Worm (Caenorhabditis elegans) whole organism, L1 larva: ENCODE data around the gene syf-2.

Source experiments
- C16A3.4 ChIP-seq: fragments of 150-350 bp; optimal IDR thresholded peaks from 2 replicates; lab custom pipeline; 2014; ENCODE audit warnings: missing biosample characterization, missing genetic modification characterization
- aha-1 ChIP-seq: fragments of 150-350 bp; optimal IDR thresholded peaks from 2 replicates; lab custom pipeline; 2014; ENCODE audit warnings: missing biosample characterization, missing genetic modification characterization
- alr-1 ChIP-seq: fragments of 200-800 bp; sonication (Bioruptor generic); optimal IDR thresholded peaks from 2 replicates; lab custom pipeline; 2018; ENCODE audit warnings: borderline replicate concordance, mild to moderate bottlenecking, missing genetic modification characterization, missing compliant biosample characterization
- blmp-1 ChIP-seq: fragments of 150-350 bp; optimal IDR thresholded peaks from 2 replicates; lab custom pipeline; 2014; ENCODE audit warnings: missing biosample characterization, missing genetic modification characterization
- ceh-63 ChIP-seq: fragments of 200-800 bp; sonication (Bioruptor generic); optimal IDR thresholded peaks from 2 replicates; lab custom pipeline; 2018; ENCODE audit warnings: mild to moderate bottlenecking, missing genetic modification characterization, missing compliant biosample characterization
- ceh-82 ChIP-seq, 3 experiments: fragments of 150-350 bp in 1 of 3; sonication (generic microtip) in 2 of 3; optimal IDR thresholded peaks; 2 replicates each; lab custom pipeline; 2014 to 2017; ENCODE audit warnings: missing biosample characterization in 3 of 3, missing genetic modification characterization in 3 of 3
- dpl-1 ChIP-seq, 3 experiments: fragments of 150-350 bp in 2 of 3; sonication (generic microtip) in 1 of 3; optimal IDR thresholded peaks; 2 replicates each; lab custom pipeline; 2014 to 2017; ENCODE audit warnings: missing biosample characterization in 3 of 3, missing genetic modification characterization in 3 of 3, missing genetic modification reagents in 3 of 3
- efl-1 ChIP-seq, 4 experiments: fragments of 150-350 bp; optimal IDR thresholded peaks in 3 of 4; peaks in 1 of 4; 1 replicate in 1 of 4; 2 replicates in 3 of 4; lab custom pipeline; 2014; ENCODE audit warnings: missing biosample characterization in 2 of 4, missing genetic modification characterization in 2 of 4, missing genetic modification reagents in 2 of 4
- efl-3 ChIP-seq: fragments of 200-800 bp; sonication (Bioruptor generic); optimal IDR thresholded peaks from 2 replicates; lab custom pipeline; 2018; ENCODE audit warnings: mild to moderate bottlenecking, missing genetic modification characterization, missing compliant biosample characterization
- egl-27 ChIP-seq, 2 experiments: fragments of 150-350 bp in 1 of 2; sonication (generic microtip); optimal IDR thresholded peaks; 3 replicates each; lab custom pipeline; 2017 to 2018; ENCODE audit warnings: missing biosample characterization in 2 of 2, missing genetic modification characterization in 2 of 2, missing genetic modification reagents in 2 of 2
- elt-2 ChIP-seq: sonication (generic microtip); optimal IDR thresholded peaks from 2 replicates; lab custom pipeline; 2016; ENCODE audit warnings: missing genetic modification characterization, mild to moderate bottlenecking, inconsistent platforms, missing compliant biosample characterization, missing genetic modification reagents
- elt-3 ChIP-seq, 6 experiments: fragments of 150-350 bp in 1 of 6; sonication (generic microtip); optimal IDR thresholded peaks; 2 replicates each; lab custom pipeline; 2017 to 2018; ENCODE audit warnings: missing biosample characterization in 6 of 6, missing genetic modification characterization in 6 of 6, inconsistent platforms in 1 of 6
- fkh-8 ChIP-seq: sonication (generic microtip); optimal IDR thresholded peaks from 2 replicates; lab custom pipeline; 2016; ENCODE audit warnings: mild to moderate bottlenecking, missing genetic modification characterization, missing compliant biosample characterization
- fos-1 ChIP-seq: fragments of 150-350 bp; optimal IDR thresholded peaks from 2 replicates; lab custom pipeline; 2014; ENCODE audit warnings: missing biosample characterization, missing genetic modification characterization
- hpl-2 ChIP-seq: fragments of 150-350 bp; optimal IDR thresholded peaks from 2 replicates; lab custom pipeline; 2014; ENCODE audit warnings: missing biosample characterization, missing genetic modification reagents, missing genetic modification characterization
- isw-1 ChIP-seq: fragments of 200-800 bp; sonication (Bioruptor generic); IDR thresholded peaks from 2 replicates; pipeline ENCODE4 v1.3.6; 2022; ENCODE audit warnings: missing genetic modification characterization, missing compliant biosample characterization
- lin-13 ChIP-seq: fragments of 150-350 bp; optimal IDR thresholded peaks from 2 replicates; lab custom pipeline; 2014; ENCODE audit warnings: missing biosample characterization, missing genetic modification reagents, missing genetic modification characterization
- lin-14 ChIP-seq: fragments of 200-800 bp; sonication (Bioruptor generic); optimal IDR thresholded peaks from 2 replicates; lab custom pipeline; 2018; ENCODE audit warnings: mild to moderate bottlenecking, missing genetic modification characterization, moderate library complexity, missing compliant biosample characterization
- lir-3 ChIP-seq: sonication (generic microtip); optimal IDR thresholded peaks from 2 replicates; lab custom pipeline; 2016; ENCODE audit warnings: mild to moderate bottlenecking, missing genetic modification characterization, moderate library complexity, missing compliant biosample characterization; ENCODE audit not compliant: poor library complexity
- lsy-2 ChIP-seq, 2 experiments: fragments of 150-350 bp; optimal IDR thresholded peaks; 2 replicates each; lab custom pipeline; 2014; ENCODE audit warnings: missing biosample characterization in 2 of 2, missing genetic modification characterization in 2 of 2
- mab-9 ChIP-seq: fragments of 200-800 bp; sonication (Bioruptor generic); IDR thresholded peaks from 2 replicates; pipeline ENCODE4 v1.3.6; 2022; ENCODE audit warnings: missing genetic modification reagents, missing genetic modification characterization, missing compliant biosample characterization
- mdl-1 ChIP-seq, 2 experiments: fragments of 150-350 bp; optimal IDR thresholded peaks; 2 replicates each; lab custom pipeline; 2014 to 2017; ENCODE audit warnings: missing biosample characterization in 2 of 2, missing genetic modification characterization in 2 of 2, inconsistent platforms in 1 of 2
- mef-2 ChIP-seq: fragments of 150-350 bp; optimal IDR thresholded peaks from 2 replicates; lab custom pipeline; 2014; ENCODE audit warnings: missing biosample characterization, missing genetic modification characterization
- nhr-11 ChIP-seq: fragments of 150-350 bp; optimal IDR thresholded peaks from 2 replicates; lab custom pipeline; 2014; ENCODE audit warnings: missing biosample characterization, missing genetic modification characterization
- nhr-12 ChIP-seq: sonication (generic microtip); optimal IDR thresholded peaks from 2 replicates; lab custom pipeline; 2017; ENCODE audit warnings: missing biosample characterization, missing genetic modification characterization
- nhr-19 ChIP-seq: fragments of 200-800 bp; sonication (Bioruptor generic); conservative IDR thresholded peaks from 2 replicates; pipeline ENCODE4 v1.3.6; 2022; ENCODE audit warnings: missing genetic modification characterization, missing compliant biosample characterization
- nhr-237 ChIP-seq: fragments of 150-350 bp; optimal IDR thresholded peaks from 2 replicates; lab custom pipeline; 2014; ENCODE audit warnings: missing biosample characterization, missing genetic modification characterization
- nhr-28 ChIP-seq: fragments of 150-350 bp; optimal IDR thresholded peaks from 2 replicates; lab custom pipeline; 2014; ENCODE audit warnings: missing biosample characterization, missing genetic modification characterization
- nhr-47 ChIP-seq: sonication (generic microtip); optimal IDR thresholded peaks from 2 replicates; lab custom pipeline; 2016; ENCODE audit warnings: mild to moderate bottlenecking, missing genetic modification characterization, moderate library complexity, missing compliant biosample characterization
- nhr-84 ChIP-seq: sonication (generic microtip); optimal IDR thresholded peaks from 2 replicates; lab custom pipeline; 2017; ENCODE audit warnings: missing biosample characterization, missing genetic modification characterization
- nhr-85 ChIP-seq: sonication (generic microtip); peaks from one replicate; lab custom pipeline; 2016; ENCODE audit warnings: missing genetic modification characterization, inconsistent platforms, missing compliant biosample characterization
- nhr-90 ChIP-seq: sonication (generic microtip); optimal IDR thresholded peaks from 2 replicates; lab custom pipeline; 2016; ENCODE audit warnings: mild to moderate bottlenecking, missing genetic modification characterization, missing compliant biosample characterization; ENCODE audit not compliant: poor library complexity
- rnt-1 ChIP-seq: sonication (generic microtip); optimal IDR thresholded peaks from 2 replicates; lab custom pipeline; 2016; ENCODE audit warnings: mild to moderate bottlenecking, missing genetic modification characterization, moderate library complexity, missing compliant biosample characterization
- skn-1 ChIP-seq: fragments of 150-350 bp; optimal IDR thresholded peaks from 2 replicates; lab custom pipeline; 2014; ENCODE audit warnings: missing biosample characterization, missing genetic modification characterization
- snu-23 ChIP-seq: sonication (generic microtip); optimal IDR thresholded peaks from 2 replicates; lab custom pipeline; 2016; ENCODE audit warnings: missing genetic modification characterization, missing compliant biosample characterization
- sup-37 ChIP-seq: fragments of 200-800 bp; sonication (Bioruptor generic); optimal IDR thresholded peaks from 2 replicates; lab custom pipeline; 2018; ENCODE audit warnings: mild to moderate bottlenecking, missing genetic modification characterization, missing compliant biosample characterization
- tbx-2 ChIP-seq: sonication (generic microtip); optimal IDR thresholded peaks from 2 replicates; lab custom pipeline; 2016; ENCODE audit warnings: missing genetic modification characterization, missing compliant biosample characterization
- unc-130 ChIP-seq: fragments of 150-350 bp; optimal IDR thresholded peaks from 2 replicates; lab custom pipeline; 2017; ENCODE audit warnings: missing biosample characterization, missing genetic modification characterization, inconsistent platforms
- unc-62 ChIP-seq: fragments of 150-350 bp; optimal IDR thresholded peaks from 2 replicates; lab custom pipeline; 2014; ENCODE audit warnings: missing biosample characterization, missing genetic modification reagents, missing genetic modification characterization
- zag-1 ChIP-seq: fragments of 150-350 bp; optimal IDR thresholded peaks from 2 replicates; lab custom pipeline; 2014; ENCODE audit warnings: missing biosample characterization, missing genetic modification characterization
- zip-4 ChIP-seq: fragments of 200-800 bp; sonication (Bioruptor generic); optimal IDR thresholded peaks from 2 replicates; lab custom pipeline; 2018; ENCODE audit warnings: mild to moderate bottlenecking, missing genetic modification characterization, moderate library complexity, missing compliant biosample characterization
- ztf-4 ChIP-seq: fragments of 150-350 bp; optimal IDR thresholded peaks from 2 replicates; lab custom pipeline; 2014; ENCODE audit warnings: missing biosample characterization, missing genetic modification characterization

syf-2 gene

DNA sequence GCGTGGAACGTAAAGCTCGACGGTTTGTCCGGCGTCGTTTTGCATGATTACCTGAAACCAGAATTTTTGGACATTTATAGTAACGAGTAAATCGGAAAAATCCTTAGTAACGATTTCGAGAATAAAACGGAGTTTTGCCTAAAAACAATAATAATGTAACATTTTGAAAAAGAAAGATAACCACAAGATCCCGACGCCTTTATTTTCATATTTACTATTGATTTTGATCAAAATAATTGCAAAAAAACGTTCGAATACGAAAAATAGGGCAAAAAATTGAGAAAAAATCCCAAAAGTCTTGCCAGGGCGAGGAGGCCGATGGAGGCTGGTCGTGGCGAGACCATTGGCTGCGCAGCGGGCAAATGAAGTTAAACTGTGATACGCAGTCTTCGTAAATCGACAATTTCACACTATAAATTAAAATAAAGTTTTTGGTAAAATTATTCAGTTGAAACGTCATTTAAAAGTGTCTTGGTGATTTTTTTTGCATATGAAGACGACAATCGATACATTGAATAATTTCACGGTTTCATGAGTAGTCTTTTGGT is 27.7 kb upstream of the syf-2 start, which contains the start of gene rps-21 (continued):
- TF ChIP-seq skn-1 (tag; lab: Kevin White, UChicago) (peak; percentile 75), nhr-11 (tag; lab: Kevin White, UChicago) (peak; percentile 1), nhr-85 (tag; lab: Kevin White, UChicago) (peak; percentile 91), alr-1 (no peak), nhr-28 (tag; lab: Kevin White, UChicago) (no peak), C16A3.4 (tag; lab: Kevin White, UChicago) (peak; percentile 91), elt-3 (tag; optimal IDR thresholded peaks at IDR 0.05; lab: Kevin White, UChicago) (peak in 2 of 6 experiments; percentile 53 to 62)

ce11 chrIII:7188300-7189052 is 26.6 kb upstream of the syf-2 start, which contains the start of the genes F37C12.21 and F37C12.10:
F37C12.21 (plus strand) TSS chrIII:7188357.
F37C12.10 (minus strand) TSS chrIII:7188384.
- TF ChIP-seq efl-3, result no peak
- no peak for TF ChIP-seq unc-62
- peak; percentile 37 for TF ChIP-seq elt-2 (tag; lab: Kevin White, UChicago)
- TF ChIP-seq lsy-2 (tag; optimal IDR thresholded peaks at IDR 0.05; lab: Kevin White, UChicago), result peak in 1 of 2 experiments; percentile 5
- no peak for TF ChIP-seq efl-1 (optimal IDR thresholded peaks at IDR 0.05; lab: Kevin White, UChicago)
- TF ChIP-seq efl-1 (GFP tag; optimal IDR thresholded peaks at IDR 0.05 in 1 of 2; lab: Kevin White, UChicago), result peak in 1 of 2 experiments; percentile 14
- TF ChIP-seq nhr-84 (tag; lab: Kevin White, UChicago), result no peak
- TF ChIP-seq, all 84 proteins: peak for 3

ce11 chrIII:7185473-7185872 is 23.6 kb upstream of the syf-2 start, which contains the start of gene F37C12.14:
F37C12.14 (minus strand) TSS chrIII:7185573.
- TF ChIP-seq nhr-84 (tag; lab: Kevin White, UChicago) (no peak), nhr-237 (tag; lab: Kevin White, UChicago) (no peak), sup-37 (no peak), nhr-12 (tag; lab: Kevin White, UChicago) (no peak), ceh-63 (no peak), lin-13 (GFP tag; lab: Kevin White, UChicago) (no peak)
- TF ChIP-seq, all 84 proteins: peak for 0

ce11 chrIII:7184022-7184421 is 22.1 kb upstream of the syf-2 start, which contains the start of gene yju-2:
yju-2 (plus strand) TSS chrIII:7184336.
- no peak for TF ChIP-seq alr-1
- TF ChIP-seq lin-14 (GFP tag; lab: Kevin White, UChicago), result peak; percentile 59
- peak; percentile 70 for TF ChIP-seq lin-13 (GFP tag; lab: Kevin White, UChicago)
- no peak for TF ChIP-seq unc-130 (tag; lab: Kevin White, UChicago)
- peak; percentile 63 for TF ChIP-seq blmp-1 (tag; lab: Kevin White, UChicago)
- TF ChIP-seq nhr-85 (tag; lab: Kevin White, UChicago), result peak; percentile 67
- peak; percentile 54 for TF ChIP-seq fos-1 (tag; lab: Kevin White, UChicago)
- no peak for TF ChIP-seq zag-1 (tag; lab: Kevin White, UChicago)
- TF ChIP-seq aha-1 (tag; lab: Kevin White, UChicago), result no peak
- peak; percentile 41 for TF ChIP-seq nhr-90 (tag; lab: Kevin White, UChicago)
- TF ChIP-seq rnt-1 (tag; lab: Kevin White, UChicago), result peak; percentile 65
- no peak for TF ChIP-seq mdl-1 (tag; optimal IDR thresholded peaks at IDR 0.05; lab: Kevin White, UChicago)
- peak; percentile 28 for TF ChIP-seq ztf-4 (tag; lab: Kevin White, UChicago)
- peak in 1 of 2 experiments; percentile 57 for TF ChIP-seq egl-27 (tag; optimal IDR thresholded peaks at IDR 0.05; lab: Kevin White, UChicago)
- TF ChIP-seq nhr-11 (tag; lab: Kevin White, UChicago), result no peak
- peak; percentile 61 for TF ChIP-seq nhr-47 (tag; lab: Kevin White, UChicago)
- TF ChIP-seq tbx-2 (tag; lab: Kevin White, UChicago), result peak; percentile 13
- TF ChIP-seq zip-4, result no peak
- TF ChIP-seq efl-3, result no peak
- TF ChIP-seq snu-23 (GFP tag; lab: Kevin White, UChicago), result peak; percentile 72
- TF ChIP-seq isw-1 (GFP tag; lab: Robert Waterston, UW), result peak; percentile 49
- TF ChIP-seq fkh-8, result peak; percentile 33
- TF ChIP-seq nhr-19 (GFP tag; lab: Robert Waterston, UW), result peak; percentile 30
- no peak for TF ChIP-seq mef-2 (tag; lab: Kevin White, UChicago)
- TF ChIP-seq hpl-2 (GFP tag; lab: Kevin White, UChicago), result peak; percentile 33
- TF ChIP-seq ceh-82 (tag; optimal IDR thresholded peaks at IDR 0.05; lab: Kevin White, UChicago), result peak in 2 of 3 experiments; percentile 28 to 75
- no peak for TF ChIP-seq mab-9 (GFP tag; lab: Robert Waterston, UW)
- TF ChIP-seq dpl-1 (GFP tag; optimal IDR thresholded peaks at IDR 0.05; lab: Kevin White, UChicago), result peak; percentile 51 to 72 (median 70)
- peak in 1 of 6 experiments; percentile 47 for TF ChIP-seq elt-3 (tag; optimal IDR thresholded peaks at IDR 0.05; lab: Kevin White, UChicago)
- TF ChIP-seq lir-3 (tag; lab: Kevin White, UChicago), result peak; percentile 56
- no peak for TF ChIP-seq nhr-12 (tag; lab: Kevin White, UChicago)
- peak; percentile 78 for TF ChIP-seq C16A3.4 (tag; lab: Kevin White, UChicago)
